Worm (Caenorhabditis elegans) whole organism, mixed stage, embryonic: ENCODE measurements around the gene Y62H9A.16.
A peak's percentile ranks its signal among the peaks of the same experiment; 100 is the strongest.

ENCODE experiments used
- M03D4.4 ChIP-seq: sonication (generic microtip); optimal IDR thresholded peaks from 2 replicates; lab custom pipeline; 2017; ENCODE audit warnings: mild to moderate bottlenecking, missing genetic modification characterization, missing compliant biosample characterization
- bed-3 ChIP-seq: fragments of 200-800 bp; sonication (Bioruptor generic); optimal IDR thresholded peaks from 3 replicates; lab custom pipeline; 2018; ENCODE audit warnings: mild to moderate bottlenecking, missing genetic modification characterization, moderate library complexity, missing compliant biosample characterization
- blmp-1 ChIP-seq: fragments of 150-350 bp; optimal IDR thresholded peaks from 2 replicates; lab custom pipeline; 2014; ENCODE audit warnings: missing biosample characterization, missing genetic modification characterization
- ceh-39 ChIP-seq: fragments of 150-350 bp; optimal IDR thresholded peaks from 2 replicates; lab custom pipeline; 2014; ENCODE audit warnings: missing biosample characterization, missing genetic modification characterization
- ceh-43 ChIP-seq: fragments of 200-800 bp; sonication (Bioruptor generic); optimal IDR thresholded peaks from 2 replicates; lab custom pipeline; 2018; ENCODE audit warnings: mild to moderate bottlenecking, missing genetic modification characterization, moderate library complexity, missing compliant biosample characterization
- ceh-83 ChIP-seq: fragments of 200-800 bp; sonication (Bioruptor generic); optimal IDR thresholded peaks from 2 replicates; lab custom pipeline; 2018; ENCODE audit warnings: mild to moderate bottlenecking, missing genetic modification characterization, missing compliant biosample characterization
- ces-1 ChIP-seq: fragments of 150-350 bp; optimal IDR thresholded peaks from 2 replicates; lab custom pipeline; 2014; ENCODE audit warnings: missing biosample characterization, missing genetic modification reagents, missing genetic modification characterization
- cnd-1 ChIP-seq: fragments of 200-800 bp; sonication (Bioruptor generic); optimal IDR thresholded peaks from 2 replicates; lab custom pipeline; 2018; ENCODE audit warnings: mild to moderate bottlenecking, missing genetic modification characterization, missing compliant biosample characterization
- drap-1 ChIP-seq: fragments of 200-800 bp; sonication (Bioruptor generic); optimal IDR thresholded peaks from 3 replicates; lab custom pipeline; 2018; ENCODE audit warnings: mild to moderate bottlenecking, missing genetic modification characterization, missing compliant biosample characterization
- elt-1 ChIP-seq: sonication (generic microtip); optimal IDR thresholded peaks from 2 replicates; lab custom pipeline; 2017; ENCODE audit warnings: missing genetic modification characterization, mild to moderate bottlenecking, missing compliant biosample characterization, antibody characterized with exemption, moderate library complexity, borderline replicate concordance; ENCODE audit not compliant: insufficient read depth
- elt-3 ChIP-seq: fragments of 150-350 bp; optimal IDR thresholded peaks from 2 replicates; lab custom pipeline; 2014; ENCODE audit warnings: missing biosample characterization, missing genetic modification characterization
- flh-1 ChIP-seq: fragments of 200-800 bp; sonication (Bioruptor generic); optimal IDR thresholded peaks from 2 replicates; lab custom pipeline; 2018; ENCODE audit warnings: mild to moderate bottlenecking, missing genetic modification characterization, moderate library complexity, missing compliant biosample characterization
- ham-2 ChIP-seq: fragments of 200-800 bp; sonication (Bioruptor generic); optimal IDR thresholded peaks from 2 replicates; lab custom pipeline; 2018; ENCODE audit warnings: mild to moderate bottlenecking, missing genetic modification characterization, missing compliant biosample characterization
- hlh-1 ChIP-seq: fragments of 150-350 bp; optimal IDR thresholded peaks from 2 replicates; lab custom pipeline; 2014; ENCODE audit warnings: missing biosample characterization, missing genetic modification reagents, missing genetic modification characterization
- lin-32 ChIP-seq: fragments of 200-800 bp; sonication (Bioruptor generic); optimal IDR thresholded peaks from 2 replicates; lab custom pipeline; 2018; ENCODE audit warnings: mild to moderate bottlenecking, missing genetic modification characterization, missing compliant biosample characterization
- mab-5 ChIP-seq: fragments of 150-350 bp; optimal IDR thresholded peaks from 2 replicates; lab custom pipeline; 2014; ENCODE audit warnings: missing biosample characterization, missing genetic modification characterization
- mep-1 ChIP-seq: fragments of 150-350 bp; optimal IDR thresholded peaks from 2 replicates; lab custom pipeline; 2017; ENCODE audit warnings: missing biosample characterization, missing genetic modification reagents, missing genetic modification characterization, inconsistent platforms
- mls-2 ChIP-seq: sonication (generic microtip); optimal IDR thresholded peaks from 2 replicates; lab custom pipeline; 2016; ENCODE audit warnings: mild to moderate bottlenecking, missing genetic modification characterization, moderate library complexity, missing compliant biosample characterization
- nhr-12 ChIP-seq: fragments of 150-350 bp; optimal IDR thresholded peaks from 2 replicates; lab custom pipeline; 2014; ENCODE audit warnings: missing biosample characterization, missing genetic modification characterization
- nhr-2 ChIP-seq: fragments of 150-350 bp; optimal IDR thresholded peaks from 2 replicates; lab custom pipeline; 2014; ENCODE audit warnings: missing biosample characterization, missing genetic modification characterization
- nhr-237 ChIP-seq: fragments of 150-350 bp; optimal IDR thresholded peaks from 2 replicates; lab custom pipeline; 2014; ENCODE audit warnings: missing biosample characterization, missing genetic modification characterization
- nhr-28 ChIP-seq: fragments of 150-350 bp; optimal IDR thresholded peaks from 2 replicates; lab custom pipeline; 2014; ENCODE audit warnings: missing biosample characterization, missing genetic modification characterization
- nhr-76 ChIP-seq: sonication (generic microtip); optimal IDR thresholded peaks from 2 replicates; lab custom pipeline; 2017; ENCODE audit warnings: missing biosample characterization, missing genetic modification characterization
- pha-4 ChIP-seq: fragments of 150-350 bp; optimal IDR thresholded peaks from 2 replicates; lab custom pipeline; 2018; ENCODE audit warnings: missing biosample characterization, missing genetic modification reagents, missing genetic modification characterization
- sem-2 ChIP-seq: fragments of 200-800 bp; sonication (Bioruptor generic); optimal IDR thresholded peaks from 2 replicates; lab custom pipeline; 2018; ENCODE audit warnings: mild to moderate bottlenecking, missing genetic modification characterization, missing compliant biosample characterization
- snpc-4 ChIP-seq: fragments of 150-350 bp; optimal IDR thresholded peaks from 2 replicates; lab custom pipeline; 2014; ENCODE audit warnings: missing biosample characterization, missing genetic modification characterization
- sptf-1 ChIP-seq: sonication (generic microtip); optimal IDR thresholded peaks from 2 replicates; lab custom pipeline; 2017; ENCODE audit warnings: mild to moderate bottlenecking, missing genetic modification characterization, moderate library complexity, missing compliant biosample characterization
- tbx-8 ChIP-seq: fragments of 200-800 bp; sonication (Bioruptor generic); optimal IDR thresholded peaks from 2 replicates; lab custom pipeline; 2018; ENCODE audit warnings: mild to moderate bottlenecking, missing genetic modification characterization, moderate library complexity, missing compliant biosample characterization
- unc-120 ChIP-seq: sonication (generic microtip); optimal IDR thresholded peaks from 2 replicates; lab custom pipeline; 2017; ENCODE audit warnings: missing genetic modification characterization, missing compliant biosample characterization; ENCODE audit not compliant: poor library complexity, severe bottlenecking
- unc-39 ChIP-seq: fragments of 150-350 bp; optimal IDR thresholded peaks from 2 replicates; lab custom pipeline; 2014; ENCODE audit warnings: missing biosample characterization, missing genetic modification characterization
- unc-62 ChIP-seq: fragments of 150-350 bp; optimal IDR thresholded peaks from 2 replicates; lab custom pipeline; 2014; ENCODE audit warnings: missing biosample characterization, missing genetic modification reagents, missing genetic modification characterization
- zip-8 ChIP-seq: fragments of 150-350 bp; optimal IDR thresholded peaks from 2 replicates; lab custom pipeline; 2014; ENCODE audit warnings: missing biosample characterization, missing genetic modification characterization
- ztf-11 ChIP-seq: fragments of 150-350 bp; optimal IDR thresholded peaks from 2 replicates; lab custom pipeline; 2014; ENCODE audit warnings: missing biosample characterization, missing genetic modification characterization

The Y62H9A.16 gene

ce11 chrX:11916705-11917104, 1.4 kb upstream of the Y62H9A.16 start, which contains the start of gene Y62H9A.13:
TSS of gene Y62H9A.13 (plus strand) at chrX:11917005.
- TF ChIP-seq unc-39 (tag; lab: Kevin White, UChicago) (no peak), elt-1 (no peak), blmp-1 (tag; lab: Kevin White, UChicago) (no peak), unc-62 (GFP tag; lab: Kevin White, UChicago) (no peak), mab-5 (no peak), elt-3 (no peak), nhr-12 (tag; lab: Kevin White, UChicago) (no peak), unc-120 (tag; lab: Kevin White, UChicago) (no peak), sptf-1 (tag; lab: Kevin White, UChicago) (no peak), sem-2 (GFP tag; lab: Kevin White, UChicago) (no peak)

ce11 chrX:11920723-11921283, 2.7 kb downstream of the Y62H9A.16 start, which contains the start of gene Y62H9A.14:
TSS of gene Y62H9A.14 (plus strand) at chrX:11921233.
- TF ChIP-seq ztf-11 (tag; lab: Kevin White, UChicago) (no peak), ceh-43 (GFP tag; lab: Kevin White, UChicago) (no peak), nhr-76 (tag; lab: Kevin White, UChicago) (no peak), unc-62 (GFP tag; lab: Kevin White, UChicago) (no peak), sptf-1 (tag; lab: Kevin White, UChicago) (no peak)

- TF ChIP-seq blmp-1 (tag; lab: Kevin White, UChicago) = no peak
- peak; percentile 9 for TF ChIP-seq nhr-237
Observed at ce11 chrX:11924158-11924557, 6.1 kb downstream of the Y62H9A.16 start, which contains the start of gene F55G7.1. TSS of gene F55G7.1 (plus strand) at chrX:11924433.

- TF ChIP-seq sem-2 (GFP tag; lab: Kevin White, UChicago) = no peak
- TF ChIP-seq nhr-76 (tag; lab: Kevin White, UChicago) = no peak
- no peak for TF ChIP-seq sptf-1 (tag; lab: Kevin White, UChicago)
- TF ChIP-seq bed-3 = no peak
- TF ChIP-seq nhr-2 = no peak
- no peak for TF ChIP-seq tbx-8
- no peak for TF ChIP-seq nhr-28
- no peak for TF ChIP-seq flh-1 (GFP tag; lab: Kevin White, UChicago)
- TF ChIP-seq ceh-83 (GFP tag; lab: Kevin White, UChicago) = no peak
- no peak for TF ChIP-seq M03D4.4 (tag; lab: Kevin White, UChicago)
- TF ChIP-seq ceh-39 (tag; lab: Kevin White, UChicago) = no peak
- TF ChIP-seq ces-1 = no peak
- TF ChIP-seq mep-1 (tag; lab: Kevin White, UChicago) = no peak
- no peak for TF ChIP-seq nhr-237
- TF ChIP-seq ham-2 (GFP tag; lab: Kevin White, UChicago) = no peak
- TF ChIP-seq lin-32 (GFP tag; lab: Kevin White, UChicago) = no peak
- no peak for TF ChIP-seq snpc-4 (tag; lab: Kevin White, UChicago)
- TF ChIP-seq unc-39 (tag; lab: Kevin White, UChicago) = no peak
Observed at ce11 chrX:11925243-11925642, 7.1 kb downstream of the Y62H9A.16 start.

ce11 chrX:11927585-11927984, 9.5 kb downstream of the Y62H9A.16 start, which contains the start of gene F55G7.4:
TSS of gene F55G7.4 (plus strand) at chrX:11927885.
- TF ChIP-seq zip-8 (tag; lab: Kevin White, UChicago) (no peak), ham-2 (GFP tag; lab: Kevin White, UChicago) (no peak), nhr-237 (no peak), snpc-4 (tag; lab: Kevin White, UChicago) (no peak), unc-120 (tag; lab: Kevin White, UChicago) (no peak), elt-1 (no peak)

ce11 chrX:11931559-11931958, 13.5 kb downstream of the Y62H9A.16 start, which contains the start of gene dot-1.4:
TSS of gene dot-1.4 (minus strand) at chrX:11931659.
- TF ChIP-seq mep-1 (tag; lab: Kevin White, UChicago) = no peak
- no peak for TF ChIP-seq ham-2 (GFP tag; lab: Kevin White, UChicago)
- TF ChIP-seq nhr-12 (tag; lab: Kevin White, UChicago) = no peak
- TF ChIP-seq mab-5 = no peak
- no peak for TF ChIP-seq hlh-1 (tag; lab: Kevin White, UChicago)
- TF ChIP-seq sptf-1 (tag; lab: Kevin White, UChicago) = no peak
- TF ChIP-seq mls-2 (tag; lab: Kevin White, UChicago) = no peak
- no peak for TF ChIP-seq ceh-43 (GFP tag; lab: Kevin White, UChicago)
- no peak for TF ChIP-seq nhr-76 (tag; lab: Kevin White, UChicago)
- no peak for TF ChIP-seq ceh-39 (tag; lab: Kevin White, UChicago)
- no peak for TF ChIP-seq lin-32 (GFP tag; lab: Kevin White, UChicago)
- no peak for TF ChIP-seq cnd-1 (tag; lab: Kevin White, UChicago)
- TF ChIP-seq snpc-4 (tag; lab: Kevin White, UChicago) = no peak
- no peak for TF ChIP-seq elt-3
- no peak for TF ChIP-seq pha-4
- no peak for TF ChIP-seq blmp-1 (tag; lab: Kevin White, UChicago)
- TF ChIP-seq nhr-2 = no peak
- no peak for TF ChIP-seq tbx-8
- no peak for TF ChIP-seq drap-1 (GFP tag; lab: Kevin White, UChicago)
- TF ChIP-seq M03D4.4 (tag; lab: Kevin White, UChicago) = no peak
